Worm (Caenorhabditis elegans) whole organism, early embryonic: ENCODE results near the gene K09F6.6.
"Not testable (repeated sequence)": the region's sequence is repeated elsewhere in the genome, so short reads cannot be mapped to it uniquely, and the experiment has no call there.

Experiments
- B0310.2 ChIP-seq: sonication (generic microtip); optimal IDR thresholded peaks from 2 replicates; lab custom pipeline; 2016; ENCODE audit warnings: mild to moderate bottlenecking, missing genetic modification characterization, missing compliant biosample characterization
- F13C5.2 ChIP-seq: sonication (generic microtip); optimal IDR thresholded peaks from 2 replicates; lab custom pipeline; 2017; ENCODE audit warnings: mild to moderate bottlenecking, missing genetic modification characterization, inconsistent platforms, missing compliant biosample characterization
- aly-1 ChIP-seq: sonication (generic microtip); optimal IDR thresholded peaks from 2 replicates; lab custom pipeline; 2016; ENCODE audit warnings: missing genetic modification characterization, missing compliant biosample characterization
- ama-1 ChIP-seq: fragments of 150-350 bp; optimal IDR thresholded peaks from 2 replicates; lab custom pipeline; 2014
- ceh-13 ChIP-seq: fragments of 200-800 bp; sonication (Bioruptor generic); optimal IDR thresholded peaks from 2 replicates; lab custom pipeline; 2018; ENCODE audit warnings: mild to moderate bottlenecking, missing genetic modification characterization, missing compliant biosample characterization
- ceh-36 ChIP-seq: sonication (generic microtip); optimal IDR thresholded peaks from 2 replicates; lab custom pipeline; 2016; ENCODE audit warnings: missing genetic modification characterization, inconsistent platforms, missing compliant biosample characterization
- ets-7 ChIP-seq: sonication (generic microtip); optimal IDR thresholded peaks from 2 replicates; lab custom pipeline; 2016; ENCODE audit warnings: missing genotype, missing genetic modification characterization, missing compliant biosample characterization
- flt-1 ChIP-seq: fragments of 200-800 bp; sonication (Bioruptor generic); IDR thresholded peaks from 2 replicates; pipeline ENCODE4 v1.3.6; 2022; ENCODE audit warnings: missing genetic modification characterization, missing compliant biosample characterization
- hmbx-1 ChIP-seq: sonication (generic microtip); optimal IDR thresholded peaks from 2 replicates; lab custom pipeline; 2016; ENCODE audit warnings: mild to moderate bottlenecking, missing genetic modification characterization, missing compliant biosample characterization
- hmg-4 ChIP-seq: fragments of 200-800 bp; sonication (Bioruptor generic); optimal IDR thresholded peaks from 2 replicates; lab custom pipeline; 2018; ENCODE audit warnings: mild to moderate bottlenecking, missing genetic modification characterization, missing compliant biosample characterization
- hnd-1 ChIP-seq: sonication (generic microtip); optimal IDR thresholded peaks from 2 replicates; lab custom pipeline; 2016; ENCODE audit warnings: missing genetic modification characterization, missing compliant biosample characterization
- pes-1 ChIP-seq: fragments of 200-800 bp; sonication (Bioruptor generic); IDR thresholded peaks from 2 replicates; pipeline ENCODE4 v1.3.6; 2022; ENCODE audit warnings: missing genetic modification reagents, missing genetic modification characterization, missing compliant biosample characterization
- scrt-1 ChIP-seq: fragments of 200-800 bp; sonication (Bioruptor generic); IDR thresholded peaks from 2 replicates; pipeline ENCODE4 v1.3.6; 2022; ENCODE audit warnings: missing genetic modification characterization, missing compliant biosample characterization
- sea-1 ChIP-seq: fragments of 200-800 bp; sonication (Bioruptor generic); conservative IDR thresholded peaks from 2 replicates; pipeline ENCODE4 v1.3.6; 2022; ENCODE audit warnings: missing genetic modification characterization, missing compliant biosample characterization
- tbx-11 ChIP-seq: fragments of 200-800 bp; sonication (Bioruptor generic); IDR thresholded peaks from 2 replicates; pipeline ENCODE4 v1.3.6; 2022; ENCODE audit warnings: missing genetic modification characterization, missing compliant biosample characterization
- tbx-37 ChIP-seq: fragments of 200-800 bp; sonication (Bioruptor generic); conservative IDR thresholded peaks from 2 replicates; pipeline ENCODE4 v1.3.6; 2022; ENCODE audit warnings: missing genetic modification reagents, missing genetic modification characterization, missing compliant biosample characterization
- tra-4 ChIP-seq: sonication (generic microtip); optimal IDR thresholded peaks from 2 replicates; lab custom pipeline; 2017; ENCODE audit warnings: missing genetic modification characterization, missing compliant biosample characterization

K09F6.6 gene

DNA sequence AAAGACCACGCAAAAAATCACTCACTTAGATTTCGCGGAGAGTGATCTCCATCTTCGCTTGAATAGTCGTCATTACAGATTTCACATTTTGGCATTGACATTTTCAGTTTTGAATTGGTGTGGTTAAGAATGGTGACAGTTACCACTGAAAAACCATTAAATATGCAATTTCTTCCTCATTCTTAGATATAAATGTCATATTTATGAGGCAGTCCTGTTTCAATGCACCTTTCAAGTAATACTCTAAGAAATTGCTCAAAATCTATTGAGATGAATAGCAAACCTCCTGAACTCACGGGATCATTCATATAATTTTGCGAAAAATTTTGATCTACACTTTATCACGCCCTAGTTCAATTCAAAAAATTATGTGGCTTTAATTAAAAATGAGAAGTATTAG lies 12.9 kb upstream of the K09F6.6 start, which contains the start of gene K09F6.7:
TSS of gene K09F6.7 (minus strand) at position 101 of the 400 bp plus-strand sequence.
- TF ChIP-seq sea-1: no peak
- no peak for TF ChIP-seq pes-1 (GFP tag; lab: Robert Waterston, UW)
- no peak for TF ChIP-seq hmbx-1
- TF ChIP-seq tbx-37 (GFP tag; lab: Robert Waterston, UW): no peak
- TF ChIP-seq scrt-1 (GFP tag; lab: Robert Waterston, UW): no peak
- no peak for TF ChIP-seq ceh-36 (tag; lab: Kevin White, UChicago)
- TF ChIP-seq flt-1 (GFP tag; lab: Robert Waterston, UW): no peak
- TF ChIP-seq F13C5.2 (tag; lab: Kevin White, UChicago): no peak
- TF ChIP-seq ets-7: no peak
- TF ChIP-seq ama-1 (lab: Kevin White, UChicago): no peak
- no peak for TF ChIP-seq ceh-13 (GFP tag; lab: Kevin White, UChicago)
- no peak for TF ChIP-seq hnd-1 (tag; lab: Kevin White, UChicago)
- no peak for TF ChIP-seq tbx-11 (GFP tag; lab: Robert Waterston, UW)
- no peak for TF ChIP-seq tra-4
- no peak for TF ChIP-seq hmg-4 (GFP tag; lab: Kevin White, UChicago)
- TF ChIP-seq B0310.2 (tag; lab: Kevin White, UChicago): no peak

DNA sequence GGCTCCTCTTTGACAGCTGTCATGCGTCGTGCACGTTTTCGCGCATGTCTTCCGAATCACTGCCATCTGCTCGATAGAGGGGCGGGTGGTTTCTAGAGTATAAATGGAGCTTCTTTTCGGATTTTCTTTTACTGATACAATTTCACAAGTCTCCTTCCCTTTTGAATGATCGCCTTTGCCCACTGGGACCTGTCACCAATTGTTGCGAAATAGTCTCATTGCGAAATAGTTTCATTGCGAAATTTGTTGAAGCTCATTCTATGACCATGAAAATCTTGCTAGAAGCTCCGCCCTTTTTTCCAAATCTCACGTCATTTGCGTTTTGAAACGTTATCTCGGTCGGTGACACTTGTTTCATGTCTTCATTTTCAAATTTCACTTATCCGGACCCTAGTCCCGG lies 10.3 kb upstream of the K09F6.6 start:
- no peak for TF ChIP-seq tbx-11 (GFP tag; lab: Robert Waterston, UW)
- TF ChIP-seq sea-1: no peak
- no peak for TF ChIP-seq B0310.2 (tag; lab: Kevin White, UChicago)
- no peak for TF ChIP-seq ama-1 (lab: Kevin White, UChicago)
- no peak for TF ChIP-seq ets-7
- TF ChIP-seq hnd-1 (tag; lab: Kevin White, UChicago): no peak
- no peak for TF ChIP-seq hmg-4 (GFP tag; lab: Kevin White, UChicago)
- no peak for TF ChIP-seq ceh-36 (tag; lab: Kevin White, UChicago)
- no peak for TF ChIP-seq hmbx-1
- TF ChIP-seq flt-1 (GFP tag; lab: Robert Waterston, UW): no peak

DNA sequence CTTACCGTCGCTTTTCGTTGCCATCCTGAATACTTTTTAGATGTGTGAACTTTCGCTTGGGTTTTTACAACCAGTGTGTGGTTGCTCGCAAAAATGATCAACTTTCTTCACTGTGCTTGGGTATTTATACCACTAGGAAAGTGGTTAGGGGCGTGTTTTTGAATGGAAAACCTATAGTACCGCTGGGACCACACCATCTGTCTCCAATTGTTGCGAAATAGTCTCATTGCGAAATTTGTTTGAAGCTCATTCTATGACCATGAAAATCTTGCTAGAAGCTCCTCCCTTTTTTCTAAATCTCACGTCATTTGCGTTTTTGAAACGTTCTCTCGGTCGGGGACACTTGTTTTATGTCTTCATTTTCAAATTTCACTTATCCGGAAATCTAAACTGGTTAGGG lies 9.7 kb upstream of the K09F6.6 start, which contains the start of the genes K09F6.10 and K09F6.13:
TSS of gene K09F6.10 (minus strand) at position 86 of the 400 bp plus-strand sequence.
TSS of gene K09F6.13 (plus strand) at position 317 of the 400 bp plus-strand sequence.
- TF ChIP-seq sea-1 (no peak), ceh-13 (GFP tag; lab: Kevin White, UChicago) (no peak), aly-1 (tag; lab: Kevin White, UChicago) (no peak), F13C5.2 (tag; lab: Kevin White, UChicago) (no peak), B0310.2 (tag; lab: Kevin White, UChicago) (no peak), hmg-4 (GFP tag; lab: Kevin White, UChicago) (no peak)

DNA sequence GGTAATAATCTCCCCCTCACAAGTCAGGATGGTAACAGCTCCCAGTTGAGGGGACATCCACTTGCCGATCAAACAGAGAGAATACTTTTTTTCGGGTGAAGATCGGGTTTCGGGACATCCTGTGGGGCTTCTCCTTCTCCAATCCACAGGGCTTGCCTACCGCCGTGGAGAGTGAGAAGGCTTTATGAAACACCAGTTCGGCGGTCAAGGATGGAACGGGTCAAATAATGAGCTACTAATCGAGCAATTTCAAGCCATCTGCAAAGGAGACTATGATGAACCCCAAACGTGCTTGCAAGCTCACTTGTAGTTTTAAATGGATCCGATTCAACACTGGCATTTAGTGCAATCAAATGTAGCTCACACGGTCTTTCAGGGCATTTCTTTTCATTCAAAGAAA lies 5.6 kb upstream of the K09F6.6 start:
- no peak for TF ChIP-seq flt-1 (GFP tag; lab: Robert Waterston, UW)
- TF ChIP-seq F13C5.2 (tag; lab: Kevin White, UChicago): no peak
- no peak for TF ChIP-seq tbx-11 (GFP tag; lab: Robert Waterston, UW)
- no peak for TF ChIP-seq hmg-4 (GFP tag; lab: Kevin White, UChicago)
- TF ChIP-seq ceh-36 (tag; lab: Kevin White, UChicago): no peak
- no peak for TF ChIP-seq pes-1 (GFP tag; lab: Robert Waterston, UW)
- no peak for TF ChIP-seq tra-4

DNA sequence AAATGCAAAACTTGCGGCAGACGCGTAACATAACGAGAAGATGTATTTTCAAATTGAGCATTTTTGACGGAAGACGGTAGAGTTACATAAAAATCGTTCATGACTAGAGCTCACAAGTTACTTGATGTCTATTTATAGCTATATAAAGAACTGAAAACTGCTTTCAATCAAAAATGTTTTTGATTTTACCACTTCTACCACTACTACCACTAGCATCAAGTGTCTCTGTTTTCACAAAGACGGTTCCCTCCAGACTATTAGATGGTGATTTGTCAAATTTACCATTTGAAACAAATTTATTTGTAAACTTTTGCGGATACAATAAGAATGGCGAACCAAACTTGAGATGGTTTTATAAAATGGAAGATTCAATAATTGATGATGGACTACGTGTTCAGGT lies 3.5 kb upstream of the K09F6.6 start, which contains the start of gene K09F6.9:
TSS of gene K09F6.9 (minus strand) at position 101 of the 400 bp plus-strand sequence.
- not testable (repeated sequence) for TF ChIP-seq tbx-11 (GFP tag; lab: Robert Waterston, UW); F13C5.2 (tag; lab: Kevin White, UChicago); sea-1

DNA sequence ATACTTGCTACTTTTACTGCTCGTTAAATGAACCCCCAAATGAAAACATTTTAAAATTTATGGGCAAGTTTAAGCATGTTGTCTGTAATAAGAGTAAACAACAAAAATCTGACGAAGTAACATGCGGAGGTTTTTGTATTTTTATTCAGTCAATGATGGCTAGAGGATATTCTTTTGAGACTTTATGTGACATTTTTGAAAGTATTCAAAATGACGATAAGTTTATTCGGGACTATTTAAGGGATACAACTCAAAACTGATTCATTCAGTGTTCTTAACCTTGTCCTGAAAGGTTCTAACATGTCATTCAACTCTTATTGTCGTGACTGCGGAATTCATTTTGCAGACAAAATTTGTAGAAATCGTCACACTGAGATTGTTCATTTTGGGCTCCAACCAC lies 734 bp upstream of the K09F6.6 start, which contains the start of gene K09F6.11:
TSS of gene K09F6.11 (plus strand) at position 301 of the 400 bp plus-strand sequence.
- TF ChIP-seq tbx-37 (GFP tag; lab: Robert Waterston, UW) (no peak), hmbx-1 (no peak), scrt-1 (GFP tag; lab: Robert Waterston, UW) (no peak), aly-1 (tag; lab: Kevin White, UChicago) (no peak)

DNA sequence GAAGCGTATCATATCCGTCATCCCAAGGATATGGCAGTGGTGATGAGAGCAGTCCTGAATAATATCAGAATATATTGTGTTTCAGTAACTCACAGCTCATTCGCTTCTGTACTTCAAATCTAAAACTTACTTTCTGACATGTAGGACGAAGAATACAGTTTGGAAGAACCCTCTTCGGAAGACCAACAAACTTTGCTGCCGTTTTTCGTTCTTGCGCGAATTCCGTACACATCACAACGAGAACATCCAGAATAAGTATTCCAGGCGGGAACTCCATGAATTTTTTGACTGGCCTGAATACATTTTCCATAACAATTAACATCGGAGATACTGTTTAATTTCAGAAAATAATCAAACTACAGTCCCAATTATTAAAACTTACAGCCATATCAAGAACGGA lies 1.7 kb downstream of the K09F6.6 start, which contains the start of gene K09F6.15:
TSS of gene K09F6.15 (minus strand) at position 101 of the 400 bp plus-strand sequence.
- TF ChIP-seq aly-1 (tag; lab: Kevin White, UChicago) (no peak), tbx-37 (GFP tag; lab: Robert Waterston, UW) (no peak), ceh-36 (tag; lab: Kevin White, UChicago) (no peak), hmg-4 (GFP tag; lab: Kevin White, UChicago) (no peak), pes-1 (GFP tag; lab: Robert Waterston, UW) (no peak), F13C5.2 (tag; lab: Kevin White, UChicago) (no peak), scrt-1 (GFP tag; lab: Robert Waterston, UW) (no peak)

DNA sequence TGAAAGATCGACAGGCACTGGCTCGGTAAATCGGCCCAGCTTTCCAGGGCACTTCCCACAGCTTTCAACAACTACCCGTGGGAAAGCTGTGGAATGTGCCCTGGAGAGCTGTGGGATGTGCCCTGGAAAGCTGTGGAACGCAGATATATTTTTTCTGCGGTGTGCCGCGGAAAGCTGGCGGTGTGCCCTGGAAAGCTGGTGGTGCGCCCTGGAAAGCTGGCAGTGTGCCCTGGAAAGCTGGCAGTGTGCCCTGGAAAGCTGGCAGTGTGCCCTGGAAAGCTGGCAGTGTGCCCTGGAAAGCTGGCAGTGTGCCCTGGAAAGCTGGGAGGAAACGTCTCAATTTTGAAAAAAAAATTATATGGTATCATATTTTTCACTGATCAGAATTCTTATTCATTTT lies 5.4 kb downstream of the K09F6.6 start:
- TF ChIP-seq ama-1 (lab: Kevin White, UChicago) (no peak), hmg-4 (GFP tag; lab: Kevin White, UChicago) (no peak), sea-1 (no peak), pes-1 (GFP tag; lab: Robert Waterston, UW) (no peak), F13C5.2 (tag; lab: Kevin White, UChicago) (no peak), ceh-13 (GFP tag; lab: Kevin White, UChicago) (no peak), B0310.2 (tag; lab: Kevin White, UChicago) (no peak), tbx-37 (GFP tag; lab: Robert Waterston, UW) (no peak), ets-7 (no peak), tra-4 (no peak)
